Fruit fly (Drosophila melanogaster): ENCODE data around the gene PsGEF.

Gene PsGEF

DNA sequence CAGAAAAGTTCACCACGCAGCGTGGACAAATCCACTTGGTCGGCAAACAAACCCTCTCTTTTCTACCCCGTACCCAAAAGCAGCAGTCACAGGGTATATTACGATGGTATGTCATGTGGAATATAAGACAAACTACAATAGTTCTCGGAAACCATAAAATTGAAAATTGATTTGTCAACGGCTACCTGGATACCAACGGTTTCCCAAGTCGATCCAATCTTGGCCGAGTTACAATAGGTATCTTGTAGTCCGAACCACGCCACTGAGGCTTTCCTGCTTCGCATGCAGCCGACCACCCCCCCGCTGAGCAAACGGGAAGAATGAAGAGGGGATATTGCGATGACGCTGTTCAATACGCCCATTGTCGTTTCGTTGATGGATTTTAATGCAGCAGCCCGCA, 69.1 kb downstream of the PsGEF start (continued):
- TF ChIP-seq Smox (GFP tag; optimal IDR thresholded peaks at IDR 0.05) (peak; percentile 67), fd85E (GFP tag; optimal IDR thresholded peaks at IDR 0.05) (no peak), CG4318 (GFP tag; optimal IDR thresholded peaks at IDR 0.05) (no peak), acj6 (GFP tag; optimal IDR thresholded peaks at IDR 0.05) (peak; percentile 61), Ets96B (tag; optimal IDR thresholded peaks at IDR 0.05) (peak; percentile 54), Sox102F (GFP tag; optimal IDR thresholded peaks at IDR 0.05) (peak; percentile 69), eg (GFP tag; IDR thresholded peaks at IDR 0.05) (peak; percentile 61), CG15336 (GFP tag; IDR thresholded peaks at IDR 0.05) (peak; percentile 57; the same call in 1 of the 2 replicates), CG11902 (GFP tag; optimal IDR thresholded peaks at IDR 0.05) (peak; percentile 67), vri (GFP tag; optimal IDR thresholded peaks at IDR 0.05) (peak; percentile 3), CG1621 (tag; optimal IDR thresholded peaks at IDR 0.05) (peak; percentile 41), achi (GFP tag; optimal IDR thresholded peaks at IDR 0.05) (peak; percentile 56), CG11294 (GFP tag; IDR thresholded peaks at IDR 0.05) (no peak), CG8319 (GFP tag; optimal IDR thresholded peaks at IDR 0.05) (peak; percentile 41), CG6808 (GFP tag; optimal IDR thresholded peaks at IDR 0.05) (peak; percentile 5), cyc (GFP tag; optimal IDR thresholded peaks at IDR 0.05) (peak; percentile 80), pdm3 (GFP tag; optimal IDR thresholded peaks at IDR 0.05) (peak; percentile 69), dac (GFP tag; optimal IDR thresholded peaks at IDR 0.05) (no peak), Met (GFP tag; optimal IDR thresholded peaks at IDR 0.05) (peak; percentile 74), Eip75B (GFP tag; optimal IDR thresholded peaks at IDR 0.05) (peak; percentile 78), Eip78C (GFP tag) (no peak), Gug (GFP tag; IDR thresholded peaks at IDR 0.05) (peak; percentile 35; the same call in 1 of the 2 replicates), ss (GFP tag; optimal IDR thresholded peaks at IDR 0.05) (no peak), Sox14 (GFP tag; optimal IDR thresholded peaks at IDR 0.05) (peak; percentile 69), svp (GFP tag) (peak; percentile 76), fd59A (GFP tag; optimal IDR thresholded peaks at IDR 0.05) (peak; percentile 3), Sox15 (GFP tag; optimal IDR thresholded peaks at IDR 0.05) (peak; percentile 49), CG32006 (GFP tag; optimal IDR thresholded peaks at IDR 0.05) (peak; percentile 56), topi (GFP tag; optimal IDR thresholded peaks at IDR 0.05) (peak; percentile 76), Hr39 (GFP tag; optimal IDR thresholded peaks at IDR 0.05) (peak; percentile 80)

- TF ChIP-seq CG8119 (GFP tag; IDR thresholded peaks at IDR 0.05) (0 out of 3 replicates have a peak, but pooled peaks have one; percentile 19), vri (GFP tag; optimal IDR thresholded peaks at IDR 0.05) (peak; percentile 77), eg (GFP tag; IDR thresholded peaks at IDR 0.05) (0 out of 3 replicates have a peak, but pooled peaks have one; percentile 28), Met (GFP tag; optimal IDR thresholded peaks at IDR 0.05) (peak; percentile 27), dsx (GFP tag; optimal IDR thresholded peaks at IDR 0.05; ENCODE audit: poor library complexity, severe bottlenecking) (peak; percentile 47), ss (GFP tag; optimal IDR thresholded peaks at IDR 0.05) (peak; percentile 47 to 52), fd59A (GFP tag; optimal IDR thresholded peaks at IDR 0.05) (no peak), svp (GFP tag) (peak; percentile 89), pdm3 (GFP tag; optimal IDR thresholded peaks at IDR 0.05) (no peak), lz (GFP tag; optimal IDR thresholded peaks at IDR 0.05) (no peak), topi (GFP tag; optimal IDR thresholded peaks at IDR 0.05) (peak; percentile 47), CG6276 (GFP tag; optimal IDR thresholded peaks at IDR 0.05) (peak; percentile 27), CG6163 (GFP tag; IDR thresholded peaks at IDR 0.05) (peak; percentile 73; the same call in 2 of the 3 replicates), CG9139 (GFP tag; optimal IDR thresholded peaks at IDR 0.05) (peak; percentile 33), salr (GFP tag; optimal IDR thresholded peaks at IDR 0.05) (no peak), CG8319 (GFP tag; optimal IDR thresholded peaks at IDR 0.05) (no peak), Eip75B (GFP tag; optimal IDR thresholded peaks at IDR 0.05) (no peak), fd85E (GFP tag; optimal IDR thresholded peaks at IDR 0.05) (no peak), CG16779 (tag; optimal IDR thresholded peaks at IDR 0.05) (peak; percentile 16), Eip93F (GFP tag; optimal IDR thresholded peaks at IDR 0.05) (no peak), CG3032 (tag; optimal IDR thresholded peaks at IDR 0.05) (no peak), Sox14 (GFP tag; optimal IDR thresholded peaks at IDR 0.05) (peak; percentile 70), OdsH (GFP tag; optimal IDR thresholded peaks at IDR 0.05) (no peak), CG34406 (GFP tag; optimal IDR thresholded peaks at IDR 0.05) (no peak), Lpt (GFP tag; optimal IDR thresholded peaks at IDR 0.05) (peak; percentile 24), CG11294 (GFP tag; IDR thresholded peaks at IDR 0.05) (no peak), Sox15 (GFP tag; optimal IDR thresholded peaks at IDR 0.05) (no peak), CG3919 (GFP tag; optimal IDR thresholded peaks at IDR 0.05) (peak; percentile 24), CG32006 (GFP tag; optimal IDR thresholded peaks at IDR 0.05) (no peak), CG10631 (GFP tag; optimal IDR thresholded peaks at IDR 0.05) (no peak), CG15336 (GFP tag; IDR thresholded peaks at IDR 0.05) (peak; percentile 38; the same call in 1 of the 2 replicates), net (GFP tag; optimal IDR thresholded peaks at IDR 0.05) (no peak), Sox102F (GFP tag; optimal IDR thresholded peaks at IDR 0.05) (peak; percentile 34), cyc (GFP tag; optimal IDR thresholded peaks at IDR 0.05) (no peak), acj6 (GFP tag; optimal IDR thresholded peaks at IDR 0.05) (no peak), CG8632 (GFP tag; optimal IDR thresholded peaks at IDR 0.05) (no peak)
Observed at dm6 chrX:2317347-2317832, 70.1 kb downstream of the PsGEF start.
